Fruit fly (Drosophila melanogaster): Measurements from ENCODE around the gene Prosalpha4.
A peak's percentile ranks its signal among the peaks of the same experiment; 100 is the strongest.

The Prosalpha4 gene

dm6 chrX:16263415-16263814 lies 12.7 kb upstream of the Prosalpha4 start (continued):
- TF ChIP-seq H15 (GFP tag; IDR thresholded peaks at IDR 0.05) (peak; percentile 75; the same call in 2 of the 3 replicates), HmgZ (tag; optimal IDR thresholded peaks at IDR 0.05) (peak; percentile 71), C15 (GFP tag; IDR thresholded peaks at IDR 0.05) (0 out of 3 replicates have a peak, but pooled peaks have one; percentile 13), p53 (GFP tag; optimal IDR thresholded peaks at IDR 0.05) (no peak), Dek (tag; optimal IDR thresholded peaks at IDR 0.05) (peak; percentile 71), CG17328 (GFP tag; IDR thresholded peaks at IDR 0.05) (peak; percentile 92), CG4730 (GFP tag; IDR thresholded peaks at IDR 0.05) (peak; percentile 61), CG6791 (GFP tag; IDR thresholded peaks at IDR 0.05; ENCODE audit: partially characterized antibody) (no peak), bsh (GFP tag; optimal IDR thresholded peaks at IDR 0.05) (peak; percentile 12 to 89), CG6654 (GFP tag; optimal IDR thresholded peaks at IDR 0.05) (peak; percentile 32), CG17829 (tag; optimal IDR thresholded peaks at IDR 0.05) (peak; percentile 77), H2.0 (GFP tag; IDR thresholded peaks at IDR 0.05) (peak; percentile 75), CG13287 (GFP tag; IDR thresholded peaks at IDR 0.05; ENCODE audit: partially characterized antibody) (no peak), CG6813 (GFP tag; optimal IDR thresholded peaks at IDR 0.05) (peak; percentile 79), CG12071 (GFP tag; optimal IDR thresholded peaks at IDR 0.05) (peak; percentile 65), ewg (GFP tag; optimal IDR thresholded peaks at IDR 0.05) (peak; percentile 50), Sry-β (GFP tag; optimal IDR thresholded peaks at IDR 0.05) (no peak), danr (GFP tag; IDR thresholded peaks at IDR 0.05) (peak; percentile 39; the same call in 1 of the 2 replicates), CG14710 (tag; optimal IDR thresholded peaks at IDR 0.05) (peak; percentile 77), luna (GFP tag; optimal IDR thresholded peaks at IDR 0.05) (peak; percentile 26), CG1529 (GFP tag; optimal IDR thresholded peaks at IDR 0.05) (peak; percentile 52), CG13424 (tag; optimal IDR thresholded peaks at IDR 0.05) (peak; percentile 82), CG6175 (GFP tag; IDR thresholded peaks at IDR 0.05) (no peak), CG10431 (GFP tag; optimal IDR thresholded peaks at IDR 0.05) (no peak), ssp (GFP tag; IDR thresholded peaks at IDR 0.05) (peak; percentile 54), hbn (GFP tag; IDR thresholded peaks at IDR 0.05; ENCODE audit: partially characterized antibody) (no peak), ac (GFP tag; optimal IDR thresholded peaks at IDR 0.05) (peak; percentile 38), crol (GFP tag; IDR thresholded peaks at IDR 0.05) (no peak), Nf-YC (tag; optimal IDR thresholded peaks at IDR 0.05) (peak; percentile 51), Rx (GFP tag; IDR thresholded peaks at IDR 0.05) (peak; percentile 60), zfh2 (GFP tag; optimal IDR thresholded peaks at IDR 0.05) (peak; percentile 17), NC2α (GFP tag; optimal IDR thresholded peaks at IDR 0.05) (no peak), CTCF (GFP tag; optimal IDR thresholded peaks at IDR 0.05) (no peak), CG9817 (tag; optimal IDR thresholded peaks at IDR 0.05) (peak; percentile 76), dati (GFP tag; IDR thresholded peaks at IDR 0.05) (peak; percentile 28; the same call in 1 of the 2 replicates), Optix (GFP tag; IDR thresholded peaks at IDR 0.05) (peak; percentile 66; the same call in 1 of the 3 replicates), Taf1 (GFP tag; IDR thresholded peaks at IDR 0.05) (peak; percentile 56), Med (GFP tag) (peak; percentile 92), CG9437 (GFP tag; optimal IDR thresholded peaks at IDR 0.05) (peak; percentile 58), lola (GFP tag; optimal IDR thresholded peaks at IDR 0.05) (peak in 1 of 3 experiments; percentile 79), CG3847 (GFP tag; IDR thresholded peaks at IDR 0.05) (peak; percentile 70), Trl (optimal IDR thresholded peaks at IDR 0.05) (no peak), Trl (GFP tag; optimal IDR thresholded peaks at IDR 0.05) (peak; percentile 46), CG2889 (GFP tag; IDR thresholded peaks at IDR 0.05) (peak; percentile 39; the same call in 1 of the 3 replicates), peb (GFP tag; IDR thresholded peaks at IDR 0.05) (peak; percentile 56; the same call in 1 of the 2 replicates), CG18476 (GFP tag; optimal IDR thresholded peaks at IDR 0.05) (peak; percentile 46), CG16779 (GFP tag; IDR thresholded peaks at IDR 0.05) (no peak), wek (GFP tag; optimal IDR thresholded peaks at IDR 0.05) (peak; percentile 5), bcd (GFP tag; optimal IDR thresholded peaks at IDR 0.05) (peak; percentile 68), CG2199 (GFP tag; IDR thresholded peaks at IDR 0.05) (0 out of 3 replicates have a peak, but pooled peaks have one; percentile 56), sna (GFP tag; IDR thresholded peaks at IDR 0.05; ENCODE audit: partially characterized antibody) (no peak)
